Worm (Caenorhabditis elegans) whole organism, late embryonic: Measurements from ENCODE around the gene K06A4.10.

Experiments used
- ceh-9 ChIP-seq: sonication (generic microtip); optimal IDR thresholded peaks from 2 replicates; lab custom pipeline; 2016; ENCODE audit warnings: mild to moderate bottlenecking, missing genetic modification characterization, inconsistent platforms, missing compliant biosample characterization
- elt-2 ChIP-seq: sonication (generic microtip); optimal IDR thresholded peaks from 2 replicates; lab custom pipeline; 2016; ENCODE audit warnings: missing genetic modification reagents, missing genetic modification characterization, missing compliant biosample characterization
- eyg-1 ChIP-seq: sonication (generic microtip); optimal IDR thresholded peaks from 2 replicates; lab custom pipeline; 2016; ENCODE audit warnings: missing genotype, missing genetic modification characterization, missing compliant biosample characterization

ce11 chrV:9526470-9526869 lies 36.9 kb upstream of the K06A4.10 start, which contains the start of gene C50F4.1:
- TF ChIP-seq elt-2 (tag; lab: Kevin White, UChicago) (no peak), eyg-1 (tag; lab: Kevin White, UChicago) (no peak), ceh-9 (no peak)
